Worm (Caenorhabditis elegans): Measurements from ENCODE around the gene T12D8.10.

- TF ChIP-seq ceh-90 (tag; optimal IDR thresholded peaks at IDR 0.05) (no peak), isw-1 (GFP tag; IDR thresholded peaks at IDR 0.05) (no peak), zag-1 (tag; optimal IDR thresholded peaks at IDR 0.05) (no peak), elt-2 (tag; optimal IDR thresholded peaks at IDR 0.05) (no peak), unc-62 (GFP tag; optimal IDR thresholded peaks at IDR 0.05) (no peak)
Measured at ce11 chrIII:13622268-13622667, 19.9 kb downstream of the T12D8.10 start, which contains the start of gene hip-1.

Measured in whole organism, L1 larva.